Fruit fly (Drosophila melanogaster) whole organism, embryonic: ENCODE results near the gene CG11342.
A peak's percentile ranks its signal among the peaks of the same experiment; 100 is the strongest.

Source experiments
- Atf-2 ChIP-seq: fragments of 200-800 bp; sonication (Bioruptor generic); optimal IDR thresholded peaks from 2 replicates; lab custom pipeline; 2016; ENCODE audit warnings: missing biosample characterization, missing genetic modification characterization
- Atf6 ChIP-seq: fragments of 200-800 bp; sonication (Bioruptor generic); IDR thresholded peaks from 2 replicates; pipeline ENCODE4 v1.3.6; 2022; ENCODE audit warnings: missing biosample characterization, missing genetic modification characterization
- CG10543 ChIP-seq: fragments of 200-800 bp; sonication (Bioruptor generic); optimal IDR thresholded peaks from 3 replicates; lab custom pipeline; 2017; ENCODE audit warnings: missing biosample characterization, mild to moderate bottlenecking, missing genetic modification characterization, moderate library complexity
- CG10979 ChIP-seq: fragments of 200-800 bp; sonication (Bioruptor generic); optimal IDR thresholded peaks from 2 replicates; lab custom pipeline; 2018; ENCODE audit warnings: missing biosample characterization, mild to moderate bottlenecking, missing genetic modification characterization, moderate library complexity
- CG12299 ChIP-seq: fragments of 200-800 bp; sonication (Bioruptor generic); optimal IDR thresholded peaks from 2 replicates; lab custom pipeline; 2018; ENCODE audit warnings: missing biosample characterization, mild to moderate bottlenecking, missing genetic modification characterization
- CG12769 ChIP-seq: fragments of 200-800 bp; sonication (Bioruptor generic); optimal IDR thresholded peaks from 2 replicates; lab custom pipeline; 2019; ENCODE audit warnings: missing biosample characterization, mild to moderate bottlenecking, missing genetic modification characterization, moderate library complexity
- CG13775 ChIP-seq: fragments of 200-800 bp; sonication (Bioruptor generic); optimal IDR thresholded peaks from 3 replicates; lab custom pipeline; 2017; ENCODE audit warnings: missing biosample characterization, mild to moderate bottlenecking, missing genetic modification characterization
- CG15479 ChIP-seq: fragments of 200-800 bp; sonication (Bioruptor generic); optimal IDR thresholded peaks from 3 replicates; lab custom pipeline; 2019; ENCODE audit warnings: missing biosample characterization, mild to moderate bottlenecking, missing genetic modification characterization, moderate library complexity
- CG1647 ChIP-seq: fragments of 200-800 bp; sonication (Bioruptor generic); optimal IDR thresholded peaks from 3 replicates; lab custom pipeline; 2016; ENCODE audit warnings: missing biosample characterization, missing genetic modification characterization
- CG17802 ChIP-seq: fragments of 200-800 bp; sonication (Bioruptor generic); optimal IDR thresholded peaks from 2 replicates; lab custom pipeline; 2018; ENCODE audit warnings: missing biosample characterization, mild to moderate bottlenecking, missing genetic modification characterization, moderate library complexity
- CG4360 ChIP-seq: fragments of 200-800 bp; sonication (Bioruptor generic); IDR thresholded peaks from 2 replicates; pipeline ENCODE4 v1.3.6; 2022; ENCODE audit warnings: missing biosample characterization, missing genetic modification characterization
- CG6175 ChIP-seq: fragments of 200-800 bp; sonication (Bioruptor generic); IDR thresholded peaks from 3 replicates; pipeline ENCODE4 v1.3.6; 2022; ENCODE audit warnings: missing biosample characterization, missing genetic modification characterization
- CG6654 ChIP-seq: fragments of 200-800 bp; sonication (Bioruptor generic); optimal IDR thresholded peaks from 2 replicates; lab custom pipeline; 2017; ENCODE audit warnings: missing biosample characterization, mild to moderate bottlenecking, missing genetic modification characterization
- CG7372 ChIP-seq: fragments of 200-800 bp; sonication (Bioruptor generic); IDR thresholded peaks from 2 replicates; pipeline ENCODE4 v1.3.6; 2022; ENCODE audit warnings: missing biosample characterization, missing genetic modification characterization
- CG7963 ChIP-seq: fragments of 200-800 bp; sonication (Bioruptor generic); IDR thresholded peaks from 3 replicates; pipeline ENCODE4 v1.3.6; 2022; ENCODE audit warnings: missing biosample characterization, missing genetic modification characterization; ENCODE audit not compliant: partially characterized antibody
- CG8290 ChIP-seq, 3 experiments: fragments of 200-800 bp; sonication (Bioruptor generic); optimal IDR thresholded peaks; 2 replicates each; lab custom pipeline; 2016 to 2019; ENCODE audit warnings: missing biosample characterization in 3 of 3, missing genetic modification characterization in 3 of 3, mild to moderate bottlenecking in 2 of 3, moderate library complexity in 1 of 3
- CG8388 ChIP-seq: fragments of 200-800 bp; sonication (Bioruptor generic); optimal IDR thresholded peaks from 2 replicates; lab custom pipeline; 2019; ENCODE audit warnings: missing biosample characterization, mild to moderate bottlenecking, missing genetic modification characterization, moderate library complexity
- CG8924 ChIP-seq: fragments of 200-800 bp; optimal IDR thresholded peaks from 3 replicates; lab custom pipeline; 2019; ENCODE audit warnings: missing biosample characterization, mild to moderate bottlenecking, missing genetic modification characterization, moderate library complexity
- Camta ChIP-seq: fragments of 200-800 bp; sonication (Bioruptor generic); optimal IDR thresholded peaks from 2 replicates; lab custom pipeline; 2016; ENCODE audit warnings: missing biosample characterization, missing genetic modification characterization
- Dip3 ChIP-seq: fragments of 200-800 bp; sonication (Bioruptor generic); optimal IDR thresholded peaks from 3 replicates; lab custom pipeline; 2016; ENCODE audit warnings: missing biosample characterization, missing genetic modification characterization
- Gsc ChIP-seq: fragments of 200-800 bp; sonication (Bioruptor generic); IDR thresholded peaks from 2 replicates; pipeline ENCODE4 v1.3.6; 2022; ENCODE audit warnings: missing biosample characterization, missing genetic modification characterization
- Hr78 ChIP-seq, 2 experiments: fragments of 200-800 bp in 1 of 2; fragments of >200 bp in 1 of 2; sonication (Bioruptor generic) in 1 of 2; optimal IDR thresholded peaks; 2 replicates each; lab custom pipeline; 2017 to 2019; ENCODE audit warnings: missing biosample characterization in 2 of 2, missing genetic modification characterization in 2 of 2, mild to moderate bottlenecking in 1 of 2, moderate library complexity in 1 of 2
- MESR4 ChIP-seq: fragments of 200-800 bp; sonication (Bioruptor generic); optimal IDR thresholded peaks from 2 replicates; lab custom pipeline; 2018; ENCODE audit warnings: missing biosample characterization, mild to moderate bottlenecking, missing genetic modification characterization, moderate library complexity
- Oaz ChIP-seq: fragments of 200-800 bp; sonication (Bioruptor generic); IDR thresholded peaks from 2 replicates; pipeline ENCODE4 v1.3.6; 2022; ENCODE audit warnings: missing biosample characterization, missing genetic modification characterization
- Trl ChIP-seq, 3 experiments: fragments of >200 bp in 2 of 3; fragments of 200-800 bp in 1 of 3; sonication (Bioruptor generic) in 1 of 3; optimal IDR thresholded peaks; 2 replicates in 1 of 3; 3 replicates in 2 of 3; lab custom pipeline; 2016 to 2017; ENCODE audit warnings: missing biosample characterization in 1 of 3, missing genetic modification characterization in 1 of 3
- ab ChIP-seq: fragments of 200-800 bp; sonication (Bioruptor generic); optimal IDR thresholded peaks from 2 replicates; lab custom pipeline; 2016; ENCODE audit warnings: missing biosample characterization, missing genetic modification characterization
- al ChIP-seq: fragments of 200-800 bp; sonication (Bioruptor generic); IDR thresholded peaks from 2 replicates; pipeline ENCODE4 v1.3.6; 2022; ENCODE audit warnings: missing biosample characterization, missing genetic modification characterization
- ara ChIP-seq: fragments of 200-800 bp; sonication (Bioruptor generic); IDR thresholded peaks from 2 replicates; pipeline ENCODE4 v1.3.6; 2022; ENCODE audit warnings: missing biosample characterization, missing genetic modification characterization
- br ChIP-seq: fragments of >200 bp; optimal IDR thresholded peaks from 2 replicates; lab custom pipeline; 2017
- chinmo ChIP-seq: fragments of 200-800 bp; sonication (Bioruptor generic); IDR thresholded peaks from 4 replicates; pipeline ENCODE4 v1.3.6; 2022; ENCODE audit warnings: missing biosample characterization, missing genetic modification characterization; ENCODE audit not compliant: partially characterized antibody
- chm ChIP-seq: fragments of 200-800 bp; sonication (Bioruptor generic); IDR thresholded peaks from 2 replicates; pipeline ENCODE4 v1.3.6; 2022; ENCODE audit warnings: missing biosample characterization, missing genetic modification characterization
- crp ChIP-seq, 2 experiments: fragments of 200-800 bp; sonication (Bioruptor generic); optimal IDR thresholded peaks; 2 replicates in 1 of 2; 3 replicates in 1 of 2; lab custom pipeline; 2017; ENCODE audit warnings: missing biosample characterization in 2 of 2, missing genetic modification characterization in 2 of 2, mild to moderate bottlenecking in 1 of 2, moderate library complexity in 1 of 2
- da ChIP-seq: fragments of 200-800 bp; sonication (Bioruptor generic); optimal IDR thresholded peaks from 2 replicates; lab custom pipeline; 2016; ENCODE audit warnings: missing biosample characterization, missing genetic modification characterization
- eyg ChIP-seq: fragments of 200-800 bp; sonication (Bioruptor generic); optimal IDR thresholded peaks from 3 replicates; lab custom pipeline; 2016; ENCODE audit warnings: missing biosample characterization, missing genetic modification characterization
- ftz-f1 ChIP-seq: fragments of 200-800 bp; sonication (Bioruptor generic); optimal IDR thresholded peaks from 2 replicates; lab custom pipeline; 2016; ENCODE audit warnings: missing biosample characterization, missing genetic modification characterization
- jing ChIP-seq: fragments of 200-800 bp; sonication (Bioruptor generic); optimal IDR thresholded peaks from 2 replicates; lab custom pipeline; 2018; ENCODE audit warnings: missing biosample characterization, mild to moderate bottlenecking, missing genetic modification characterization
- jumu ChIP-seq: fragments of 200-800 bp; sonication (Bioruptor generic); optimal IDR thresholded peaks from 3 replicates; lab custom pipeline; 2016; ENCODE audit warnings: missing biosample characterization, missing genetic modification characterization
- lbe ChIP-seq: fragments of 200-800 bp; sonication (Bioruptor generic); optimal IDR thresholded peaks from 2 replicates; lab custom pipeline; 2016; ENCODE audit warnings: missing biosample characterization, mild to moderate bottlenecking, missing genetic modification characterization
- onecut ChIP-seq: fragments of 200-800 bp; sonication (Bioruptor generic); IDR thresholded peaks from 2 replicates; pipeline ENCODE4 v1.3.6; 2022; ENCODE audit warnings: missing biosample characterization, missing genetic modification characterization
- prd ChIP-seq, 3 experiments: fragments of >200 bp in 2 of 3; fragments of 200-800 bp in 1 of 3; sonication (Bioruptor generic) in 1 of 3; optimal IDR thresholded peaks in 2 of 3; IDR thresholded peaks in 1 of 3; 2 replicates in 2 of 3; 3 replicates in 1 of 3; pipeline versions ENCODE4 v1.3.6 to Lab custom; 2017 to 2022; ENCODE audit warnings: missing biosample characterization in 1 of 3, missing genetic modification characterization in 1 of 3
- salm ChIP-seq: fragments of 200-800 bp; sonication (Bioruptor generic); optimal IDR thresholded peaks from 2 replicates; lab custom pipeline; 2018; ENCODE audit warnings: missing biosample characterization, mild to moderate bottlenecking, missing genetic modification characterization
- sc ChIP-seq, 3 experiments: fragments of >200 bp in 2 of 3; fragments of 200-800 bp in 1 of 3; sonication (Bioruptor generic) in 1 of 3; optimal IDR thresholded peaks; 2 replicates in 2 of 3; 3 replicates in 1 of 3; lab custom pipeline; 2017; ENCODE audit warnings: mild to moderate bottlenecking in 1 of 3, missing biosample characterization in 1 of 3, missing genetic modification characterization in 1 of 3, missing genetic modification reagents in 1 of 3
- sens ChIP-seq: fragments of 200-800 bp; sonication (Bioruptor generic); peaks from one replicate; lab custom pipeline; 2016; ENCODE audit warnings: missing biosample characterization, missing genetic modification characterization
- ssp ChIP-seq: fragments of 200-800 bp; sonication (Bioruptor generic); IDR thresholded peaks from 2 replicates; pipeline ENCODE4 v1.3.6; 2022; ENCODE audit warnings: missing biosample characterization, missing genetic modification characterization
- tgo ChIP-seq: fragments of 200-800 bp; sonication (Bioruptor generic); IDR thresholded peaks from 3 replicates; pipeline ENCODE4 v1.3.6; 2022; ENCODE audit warnings: missing biosample characterization, missing genetic modification characterization
- zen ChIP-seq: fragments of 200-800 bp; sonication (Bioruptor generic); optimal IDR thresholded peaks from 3 replicates; lab custom pipeline; 2018; ENCODE audit warnings: missing biosample characterization, mild to moderate bottlenecking, missing genetic modification characterization, moderate library complexity
- zf30C ChIP-seq: fragments of 200-800 bp; sonication (Bioruptor generic); optimal IDR thresholded peaks from 3 replicates; lab custom pipeline; 2018; ENCODE audit warnings: missing biosample characterization, mild to moderate bottlenecking, missing genetic modification characterization

CG11342 gene

dm6 chr3L:4408313-4409133 is 41.3 kb upstream of the CG11342 start:
- TF ChIP-seq crp (GFP tag; optimal IDR thresholded peaks at IDR 0.05; lab: Kevin White, UChicago) (peak in 1 of 2 experiments; percentile 0), jing (no peak), prd (optimal IDR thresholded peaks at IDR 0.05; lab: Kevin White, UChicago) (no peak), prd (GFP tag; IDR thresholded peaks at IDR 0.05; lab: Robert Waterston, UW) (0 out of 3 replicates have a peak, but pooled peaks have one; percentile 22), CG1647 (GFP tag; lab: Kevin White, UChicago) (no peak), Dip3 (GFP tag; lab: Kevin White, UChicago) (no peak), CG4360 (GFP tag; lab: Robert Waterston, UW) (0 out of 2 replicates have a peak, but pooled peaks have one; percentile 16), al (GFP tag; lab: Robert Waterston, UW) (no peak), CG13775 (GFP tag; lab: Kevin White, UChicago) (no peak), CG6175 (GFP tag; lab: Robert Waterston, UW) (no peak), zf30C (GFP tag; lab: Kevin White, UChicago) (peak; percentile 5), ab (GFP tag; lab: Kevin White, UChicago) (no peak), CG10979 (tag; lab: Kevin White, UChicago) (no peak), zen (tag; lab: Kevin White, UChicago) (peak; percentile 93), da (GFP tag; lab: Kevin White, UChicago) (no peak), eyg (GFP tag; lab: Kevin White, UChicago) (no peak), Oaz (GFP tag; lab: Robert Waterston, UW) (no peak), CG8924 (tag; lab: Kevin White, UChicago) (no peak), CG12299 (tag; lab: Kevin White, UChicago) (no peak), CG10543 (no peak), Camta (GFP tag; lab: Kevin White, UChicago) (no peak), chinmo (GFP tag; lab: Robert Waterston, UW) (0 out of 4 replicates have a peak, but pooled peaks have one; percentile 65), sens (GFP tag; lab: Kevin White, UChicago) (peak; percentile 77), CG15479 (GFP tag; lab: Kevin White, UChicago) (peak; percentile 70)
- TF ChIP-seq, all 482 proteins: peak for 8

DNA sequence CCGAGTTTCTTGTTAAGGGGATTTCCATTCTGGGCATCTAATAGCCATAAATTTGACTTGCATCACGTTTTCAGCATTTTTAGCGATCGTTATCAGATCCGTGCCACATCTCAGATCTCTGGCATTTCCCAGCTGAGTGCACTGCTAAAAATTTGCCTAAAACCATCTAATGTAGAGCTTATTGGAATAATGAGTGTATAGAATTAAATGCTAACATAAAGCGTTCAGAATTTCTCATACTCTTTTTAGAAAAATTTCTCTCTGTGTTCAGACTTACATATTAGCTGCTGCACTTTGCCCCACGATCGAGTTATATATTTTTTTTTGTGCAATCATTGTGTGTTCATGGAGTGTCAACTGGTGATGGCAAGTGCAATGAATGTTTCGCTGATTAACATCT is 40.5 kb upstream of the CG11342 start:
- TF ChIP-seq salm (tag; lab: Kevin White, UChicago) (no peak), CG8290 (GFP tag; optimal IDR thresholded peaks at IDR 0.05; lab: Kevin White, UChicago) (no peak), CG8290 (tag; optimal IDR thresholded peaks at IDR 0.05; lab: Kevin White, UChicago) (no peak), Trl (optimal IDR thresholded peaks at IDR 0.05; lab: Kevin White, UChicago) (no peak), Trl (GFP tag; optimal IDR thresholded peaks at IDR 0.05; lab: Kevin White, UChicago) (no peak), Gsc (GFP tag; lab: Robert Waterston, UW) (no peak), CG6654 (GFP tag; lab: Kevin White, UChicago) (no peak), CG17802 (tag; lab: Kevin White, UChicago) (no peak), sc (optimal IDR thresholded peaks at IDR 0.05; lab: Kevin White, UChicago) (no peak), sc (GFP tag; optimal IDR thresholded peaks at IDR 0.05; lab: Kevin White, UChicago) (no peak), CG7372 (GFP tag; lab: Robert Waterston, UW) (no peak), CG7963 (GFP tag; lab: Robert Waterston, UW) (no peak), ara (GFP tag; lab: Robert Waterston, UW) (no peak), chm (no peak), zf30C (GFP tag; lab: Kevin White, UChicago) (peak; percentile 26), MESR4 (no peak), onecut (GFP tag; lab: Robert Waterston, UW) (no peak), br (lab: Kevin White, UChicago) (no peak), Hr78 (GFP tag; optimal IDR thresholded peaks at IDR 0.05; lab: Kevin White, UChicago) (no peak), Atf6 (GFP tag; lab: Robert Waterston, UW) (no peak), CG8388 (GFP tag; lab: Kevin White, UChicago) (no peak), Atf-2 (GFP tag; lab: Kevin White, UChicago) (no peak), ftz-f1 (GFP tag; lab: Kevin White, UChicago) (no peak), CG12769 (no peak), jumu (GFP tag; lab: Kevin White, UChicago) (no peak), ssp (GFP tag; lab: Robert Waterston, UW) (no peak), lbe (GFP tag; lab: Kevin White, UChicago) (no peak), tgo (GFP tag; lab: Robert Waterston, UW) (no peak)
